Fruit fly (Drosophila melanogaster) S2 (cell line): ENCODE measurements around the gene CG11980.

Experiments used
- CG8478 ChIP-seq: fragments of >200 bp; optimal IDR thresholded peaks from 2 replicates; lab custom pipeline; 2018
- CTCF ChIP-seq, 2 experiments: fragments of >200 bp; optimal IDR thresholded peaks; 2 replicates each; lab custom pipeline; 2018

- TF ChIP-seq CTCF (optimal IDR thresholded peaks at IDR 0.05; lab: Kevin White, UChicago) = no peak
- no peak for TF ChIP-seq CG8478
Measured at dm6 chr3R:9023934-9024333, 20.1 kb downstream of the CG11980 start.
